Worm (Caenorhabditis elegans) whole organism, early embryonic: ENCODE data around the gene C54F6.18.

Experiments
- aly-1 ChIP-seq: sonication (generic microtip); optimal IDR thresholded peaks from 2 replicates; lab custom pipeline; 2016; ENCODE audit warnings: missing genetic modification characterization, missing compliant biosample characterization
- ama-1 ChIP-seq: fragments of 150-350 bp; optimal IDR thresholded peaks from 2 replicates; lab custom pipeline; 2014
- scrt-1 ChIP-seq: fragments of 200-800 bp; sonication (Bioruptor generic); IDR thresholded peaks from 2 replicates; pipeline ENCODE4 v1.3.6; 2022; ENCODE audit warnings: missing genetic modification characterization, missing compliant biosample characterization

- TF ChIP-seq aly-1 (tag; lab: Kevin White, UChicago): no peak
- no peak for TF ChIP-seq scrt-1 (GFP tag; lab: Robert Waterston, UW)
- TF ChIP-seq ama-1 (lab: Kevin White, UChicago): no peak
These were observed 21.5 kb upstream of the C54F6.18 start, which contains the start of gene srh-229 for ce11 chrV:7504271-7504670.
